Fruit fly (Drosophila melanogaster) whole organism, embryonic: ENCODE results near the gene Hr96.

Source experiments
- Asciz ChIP-seq: fragments of 200-800 bp; sonication (Bioruptor generic); optimal IDR thresholded peaks from 2 replicates; lab custom pipeline; 2017; ENCODE audit warnings: missing biosample characterization, mild to moderate bottlenecking, missing genetic modification characterization, missing genetic modification reagents
- Atf-2 ChIP-seq: fragments of 200-800 bp; sonication (Bioruptor generic); optimal IDR thresholded peaks from 2 replicates; lab custom pipeline; 2016; ENCODE audit warnings: missing biosample characterization, missing genetic modification characterization
- B-H1 ChIP-seq: fragments of 200-800 bp; sonication (Bioruptor generic); IDR thresholded peaks from 3 replicates; pipeline ENCODE4 v1.3.6; 2022; ENCODE audit warnings: missing biosample characterization, missing genetic modification characterization
- BtbVII ChIP-seq: fragments of 200-800 bp; sonication (Bioruptor generic); optimal IDR thresholded peaks from 3 replicates; lab custom pipeline; 2017; ENCODE audit warnings: missing biosample characterization, mild to moderate bottlenecking, missing genetic modification characterization
- Bteb2 ChIP-seq: fragments of 200-800 bp; sonication (Bioruptor generic); optimal IDR thresholded peaks from 2 replicates; lab custom pipeline; 2016; ENCODE audit warnings: missing biosample characterization, missing genetic modification characterization
- CG10321 ChIP-seq: fragments of 200-800 bp; sonication (Bioruptor generic); IDR thresholded peaks from 2 replicates; pipeline ENCODE4 v1.3.6; 2022; ENCODE audit warnings: missing biosample characterization, missing genetic modification characterization
- CG10366 ChIP-seq: fragments of 200-800 bp; sonication (Bioruptor generic); IDR thresholded peaks from 2 replicates; pipeline ENCODE4 v1.3.6; 2022; ENCODE audit warnings: missing biosample characterization, missing genetic modification characterization
- CG10462 ChIP-seq: fragments of 200-800 bp; sonication (Bioruptor generic); optimal IDR thresholded peaks from 2 replicates; lab custom pipeline; 2016; ENCODE audit warnings: missing biosample characterization, missing genetic modification characterization
- CG10543 ChIP-seq: fragments of 200-800 bp; sonication (Bioruptor generic); optimal IDR thresholded peaks from 3 replicates; lab custom pipeline; 2017; ENCODE audit warnings: missing biosample characterization, mild to moderate bottlenecking, missing genetic modification characterization, moderate library complexity
- CG11723 ChIP-seq: fragments of 200-800 bp; sonication (Bioruptor generic); optimal IDR thresholded peaks from 2 replicates; lab custom pipeline; 2017; ENCODE audit warnings: missing biosample characterization, mild to moderate bottlenecking, missing genetic modification characterization
- CG12769 ChIP-seq: fragments of 200-800 bp; sonication (Bioruptor generic); optimal IDR thresholded peaks from 2 replicates; lab custom pipeline; 2019; ENCODE audit warnings: missing biosample characterization, mild to moderate bottlenecking, missing genetic modification characterization, moderate library complexity
- CG13123 ChIP-seq: fragments of 200-800 bp; sonication (Bioruptor generic); optimal IDR thresholded peaks from 2 replicates; lab custom pipeline; 2016; ENCODE audit warnings: missing biosample characterization, missing genetic modification characterization
- CG13424 ChIP-seq: fragments of 200-800 bp; sonication (Bioruptor generic); optimal IDR thresholded peaks from 2 replicates; lab custom pipeline; 2019; ENCODE audit warnings: missing biosample characterization, mild to moderate bottlenecking, missing genetic modification characterization, moderate library complexity
- CG14441 ChIP-seq: fragments of 200-800 bp; sonication (Bioruptor generic); IDR thresholded peaks from 2 replicates; pipeline ENCODE4 v1.3.6; 2022; ENCODE audit warnings: missing biosample characterization, missing genetic modification characterization
- CG15601 ChIP-seq: fragments of 200-800 bp; sonication (Bioruptor generic); optimal IDR thresholded peaks from 3 replicates; lab custom pipeline; 2019; ENCODE audit warnings: missing biosample characterization, mild to moderate bottlenecking, missing genetic modification characterization, moderate library complexity
- CG2116 ChIP-seq: fragments of 200-800 bp; sonication (Bioruptor generic); optimal IDR thresholded peaks from 3 replicates; lab custom pipeline; 2018; ENCODE audit warnings: missing biosample characterization, mild to moderate bottlenecking, missing genetic modification characterization
- CG2678 ChIP-seq: fragments of 200-800 bp; sonication (Bioruptor generic); optimal IDR thresholded peaks from 3 replicates; lab custom pipeline; 2019; ENCODE audit warnings: missing biosample characterization, mild to moderate bottlenecking, missing genetic modification characterization, moderate library complexity
- CG2875 ChIP-seq: fragments of 200-800 bp; sonication (Bioruptor generic); optimal IDR thresholded peaks from 2 replicates; lab custom pipeline; 2017; ENCODE audit warnings: missing biosample characterization, mild to moderate bottlenecking, missing genetic modification characterization, missing genetic modification reagents
- CG33213 ChIP-seq: fragments of 200-800 bp; sonication (Bioruptor generic); optimal IDR thresholded peaks from 3 replicates; lab custom pipeline; 2016; ENCODE audit warnings: missing biosample characterization, missing genetic modification characterization
- CG6689 ChIP-seq: fragments of 200-800 bp; sonication (Bioruptor generic); IDR thresholded peaks from 2 replicates; pipeline ENCODE4 v1.3.6; 2022; ENCODE audit warnings: missing biosample characterization, missing genetic modification characterization
- CG8089 ChIP-seq: fragments of 200-800 bp; sonication (Bioruptor generic); optimal IDR thresholded peaks from 3 replicates; lab custom pipeline; 2016; ENCODE audit warnings: missing biosample characterization, missing genetic modification characterization
- CG9215 ChIP-seq: fragments of 200-800 bp; sonication (Bioruptor generic); IDR thresholded peaks from 2 replicates; pipeline ENCODE4 v1.3.6; 2022; ENCODE audit warnings: missing biosample characterization, missing genetic modification characterization
- CG9817 ChIP-seq: fragments of 200-800 bp; sonication (Bioruptor generic); optimal IDR thresholded peaks from 2 replicates; lab custom pipeline; 2018; ENCODE audit warnings: missing biosample characterization, mild to moderate bottlenecking, missing genetic modification characterization, moderate library complexity
- CHES-1-like ChIP-seq: fragments of 200-800 bp; sonication (Bioruptor generic); optimal IDR thresholded peaks from 2 replicates; lab custom pipeline; 2016; ENCODE audit warnings: missing biosample characterization, missing genetic modification characterization
- Camta ChIP-seq: fragments of 200-800 bp; sonication (Bioruptor generic); optimal IDR thresholded peaks from 2 replicates; lab custom pipeline; 2016; ENCODE audit warnings: missing biosample characterization, missing genetic modification characterization
- Dbx ChIP-seq: fragments of 200-800 bp; sonication (Bioruptor generic); IDR thresholded peaks from 3 replicates; pipeline ENCODE4 v1.3.6; 2022; ENCODE audit warnings: missing biosample characterization, missing genetic modification characterization
- Drgx ChIP-seq: fragments of 200-800 bp; sonication (Bioruptor generic); IDR thresholded peaks from 2 replicates; pipeline ENCODE4 v1.3.6; 2022; ENCODE audit warnings: missing biosample characterization, missing genetic modification characterization
- Lim3 ChIP-seq: fragments of 200-800 bp; sonication (Bioruptor generic); IDR thresholded peaks from 2 replicates; pipeline ENCODE4 v1.3.6; 2022; ENCODE audit warnings: missing biosample characterization, missing genetic modification characterization
- Mad ChIP-seq: fragments of 200-800 bp; sonication (Bioruptor generic); optimal IDR thresholded peaks from 2 replicates; lab custom pipeline; 2016; ENCODE audit warnings: missing biosample characterization, missing genetic modification characterization
- Meics ChIP-seq: fragments of 200-800 bp; sonication (Bioruptor generic); optimal IDR thresholded peaks from 2 replicates; lab custom pipeline; 2017; ENCODE audit warnings: missing biosample characterization, mild to moderate bottlenecking, missing genetic modification characterization
- Mes4 ChIP-seq: fragments of 200-800 bp; sonication (Bioruptor generic); optimal IDR thresholded peaks from 2 replicates; lab custom pipeline; 2016; ENCODE audit warnings: missing biosample characterization, missing genetic modification characterization
- Mrtf ChIP-seq: fragments of 200-800 bp; sonication (Bioruptor generic); IDR thresholded peaks from 3 replicates; pipeline ENCODE4 v1.3.6; 2022; ENCODE audit warnings: missing biosample characterization, missing genetic modification characterization
- Nf-YC ChIP-seq: fragments of 200-800 bp; optimal IDR thresholded peaks from 3 replicates; lab custom pipeline; 2019; ENCODE audit warnings: missing biosample characterization, mild to moderate bottlenecking, missing genetic modification characterization, moderate library complexity
- Ptx1 ChIP-seq: fragments of 200-800 bp; sonication (Bioruptor generic); IDR thresholded peaks from 2 replicates; pipeline ENCODE4 v1.3.6; 2022; ENCODE audit warnings: missing biosample characterization, missing genetic modification characterization
- Six4 ChIP-seq: fragments of 200-800 bp; sonication (Bioruptor generic); optimal IDR thresholded peaks from 2 replicates; lab custom pipeline; 2016; ENCODE audit warnings: missing biosample characterization, missing genetic modification characterization
- crp ChIP-seq, 2 experiments: fragments of 200-800 bp; sonication (Bioruptor generic); optimal IDR thresholded peaks; 2 replicates in 1 of 2; 3 replicates in 1 of 2; lab custom pipeline; 2017; ENCODE audit warnings: missing biosample characterization in 2 of 2, missing genetic modification characterization in 2 of 2, mild to moderate bottlenecking in 1 of 2, moderate library complexity in 1 of 2
- fru ChIP-seq: fragments of >200 bp; optimal IDR thresholded peaks from 2 replicates; lab custom pipeline; 2017
- ham ChIP-seq: fragments of 200-800 bp; sonication (Bioruptor generic); IDR thresholded peaks from 2 replicates; pipeline ENCODE4 v1.3.6; 2022; ENCODE audit warnings: missing biosample characterization, missing genetic modification characterization
- hkb ChIP-seq, 2 experiments: fragments of 200-800 bp in 1 of 2; fragments of >200 bp in 1 of 2; sonication (Bioruptor generic) in 1 of 2; IDR thresholded peaks in 1 of 2; optimal IDR thresholded peaks in 1 of 2; 2 replicates each; pipeline versions ENCODE4 v1.3.6 to Lab custom; 2017 to 2022; ENCODE audit warnings: missing biosample characterization in 1 of 2, missing genetic modification characterization in 1 of 2
- mirr ChIP-seq: fragments of 200-800 bp; sonication (Bioruptor generic); optimal IDR thresholded peaks from 3 replicates; lab custom pipeline; 2018; ENCODE audit warnings: missing biosample characterization, mild to moderate bottlenecking, missing genetic modification characterization
- nmo ChIP-seq: fragments of 200-800 bp; sonication (Bioruptor generic); optimal IDR thresholded peaks from 2 replicates; lab custom pipeline; 2018; ENCODE audit warnings: missing biosample characterization, mild to moderate bottlenecking, missing genetic modification characterization, moderate library complexity
- p53 ChIP-seq: fragments of 200-800 bp; sonication (Bioruptor generic); optimal IDR thresholded peaks from 2 replicates; lab custom pipeline; 2016; ENCODE audit warnings: missing biosample characterization, missing genetic modification characterization
- pum ChIP-seq: fragments of 200-800 bp; sonication (Bioruptor generic); optimal IDR thresholded peaks from 2 replicates; lab custom pipeline; 2016; ENCODE audit warnings: missing biosample characterization, missing genetic modification characterization
- sc ChIP-seq, 3 experiments: fragments of >200 bp in 2 of 3; fragments of 200-800 bp in 1 of 3; sonication (Bioruptor generic) in 1 of 3; optimal IDR thresholded peaks; 2 replicates in 2 of 3; 3 replicates in 1 of 3; lab custom pipeline; 2017; ENCODE audit warnings: mild to moderate bottlenecking in 1 of 3, missing biosample characterization in 1 of 3, missing genetic modification characterization in 1 of 3, missing genetic modification reagents in 1 of 3
- sob ChIP-seq: fragments of 200-800 bp; sonication (Bioruptor generic); IDR thresholded peaks from 2 replicates; pipeline ENCODE4 v1.3.6; 2022; ENCODE audit warnings: missing biosample characterization, missing genetic modification characterization
- ssp ChIP-seq: fragments of 200-800 bp; sonication (Bioruptor generic); IDR thresholded peaks from 2 replicates; pipeline ENCODE4 v1.3.6; 2022; ENCODE audit warnings: missing biosample characterization, missing genetic modification characterization
- stc ChIP-seq: fragments of 200-800 bp; sonication (Bioruptor generic); IDR thresholded peaks from 2 replicates; pipeline ENCODE4 v1.3.6; 2022; ENCODE audit warnings: missing biosample characterization, missing genetic modification characterization
- unpg ChIP-seq: fragments of 200-800 bp; sonication (Bioruptor generic); optimal IDR thresholded peaks from 3 replicates; lab custom pipeline; 2018; ENCODE audit warnings: missing biosample characterization, mild to moderate bottlenecking, missing genetic modification characterization, moderate library complexity
- wor ChIP-seq: fragments of 200-800 bp; sonication (Bioruptor generic); IDR thresholded peaks from 2 replicates; pipeline ENCODE4 v1.3.6; 2022; ENCODE audit warnings: missing biosample characterization, missing genetic modification characterization

Hr96 gene

DNA sequence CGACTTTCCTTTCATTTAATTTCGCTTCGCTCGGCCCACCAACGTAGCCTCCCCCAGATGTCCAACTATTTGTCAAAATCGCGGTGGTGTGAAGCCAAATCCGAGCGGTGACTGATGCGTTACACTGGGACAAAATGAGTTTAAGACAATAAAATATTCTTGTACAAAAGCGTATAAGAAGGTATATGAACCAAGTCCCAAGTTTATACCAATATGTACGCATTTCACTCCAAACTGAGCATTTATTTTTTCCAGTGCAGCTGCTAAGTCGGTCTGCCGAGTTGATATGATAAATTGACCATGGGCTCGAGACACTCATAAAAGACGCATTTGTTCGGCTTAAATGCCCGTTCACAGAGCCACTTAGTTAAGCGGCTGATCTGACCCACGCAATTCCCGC, 20.3 kb upstream of the Hr96 start (continued):
- TF ChIP-seq Atf-2 (GFP tag; lab: Kevin White, UChicago) (peak; percentile 41), Lim3 (no peak), Asciz (GFP tag; lab: Kevin White, UChicago) (peak; percentile 16), CG11723 (GFP tag; lab: Kevin White, UChicago) (peak; percentile 6), Ptx1 (GFP tag; lab: Robert Waterston, UW) (peak; percentile 76), CG2116 (GFP tag; lab: Kevin White, UChicago) (no peak), CG14441 (GFP tag; lab: Robert Waterston, UW) (peak; percentile 85), Meics (GFP tag; lab: Kevin White, UChicago) (peak; percentile 41), CHES-1-like (GFP tag; lab: Kevin White, UChicago) (peak; percentile 27), CG33213 (GFP tag; lab: Kevin White, UChicago) (peak; percentile 9), CG12769 (tag; lab: Kevin White, UChicago) (peak; percentile 72), BtbVII (GFP tag; lab: Kevin White, UChicago) (no peak), Camta (GFP tag; lab: Kevin White, UChicago) (peak; percentile 50), CG10321 (GFP tag; lab: Robert Waterston, UW) (0 out of 2 replicates have a peak, but pooled peaks have one; percentile 18), wor (GFP tag; lab: Robert Waterston, UW) (0 out of 2 replicates have a peak, but pooled peaks have one; percentile 25), Six4 (GFP tag; lab: Kevin White, UChicago) (peak; percentile 66), sc (optimal IDR thresholded peaks at IDR 0.05; lab: Kevin White, UChicago) (no peak), sc (GFP tag; optimal IDR thresholded peaks at IDR 0.05; lab: Kevin White, UChicago) (peak; percentile 18), unpg (GFP tag; lab: Kevin White, UChicago) (peak; percentile 46), fru (lab: Kevin White, UChicago) (no peak), CG2678 (tag; lab: Kevin White, UChicago) (peak; percentile 69), p53 (no peak), crp (GFP tag; optimal IDR thresholded peaks at IDR 0.05; lab: Kevin White, UChicago) (no peak), CG10366 (peak; percentile 66), CG8089 (GFP tag; lab: Kevin White, UChicago) (peak; percentile 19), sob (peak; percentile 77), stc (GFP tag; lab: Robert Waterston, UW) (peak; percentile 68), mirr (GFP tag; lab: Kevin White, UChicago) (no peak), CG6689 (peak; percentile 67), CG13424 (tag; lab: Kevin White, UChicago) (peak; percentile 59), Mrtf (GFP tag; lab: Robert Waterston, UW) (peak; percentile 26; the same call in 1 of the 3 replicates), CG13123 (GFP tag; lab: Kevin White, UChicago) (no peak), Mes4 (peak; percentile 51), CG9215 (GFP tag; lab: Robert Waterston, UW) (0 out of 2 replicates have a peak, but pooled peaks have one; percentile 13), ham (GFP tag; lab: Robert Waterston, UW) (no peak), CG15601 (tag; lab: Kevin White, UChicago) (no peak), Bteb2 (GFP tag; lab: Kevin White, UChicago) (no peak), Drgx (peak; percentile 38; the same call in 1 of the 2 replicates), CG2875 (peak; percentile 1), Mad (GFP tag; lab: Kevin White, UChicago) (peak; percentile 53), hkb (optimal IDR thresholded peaks at IDR 0.05; lab: Kevin White, UChicago) (no peak), hkb (GFP tag; IDR thresholded peaks at IDR 0.05; lab: Robert Waterston, UW) (peak; percentile 10; the same call in 1 of the 2 replicates), CG10543 (GFP tag; lab: Kevin White, UChicago) (no peak), nmo (GFP tag; lab: Kevin White, UChicago) (peak; percentile 70), ssp (GFP tag; lab: Robert Waterston, UW) (0 out of 2 replicates have a peak, but pooled peaks have one; percentile 22), pum (GFP tag; lab: Kevin White, UChicago) (peak; percentile 9), CG10462 (GFP tag; lab: Kevin White, UChicago) (peak; percentile 1), B-H1 (GFP tag; lab: Robert Waterston, UW) (peak; percentile 60; the same call in 2 of the 3 replicates), CG9817 (tag; lab: Kevin White, UChicago) (peak; percentile 32), Dbx (GFP tag; lab: Robert Waterston, UW) (0 out of 3 replicates have a peak, but pooled peaks have one; percentile 42), Nf-YC (tag; lab: Kevin White, UChicago) (no peak)
- TF ChIP-seq, all 482 proteins: peak for 196
